Worm (Caenorhabditis elegans): Measurements from ENCODE around the gene ZK507.1.
A peak's percentile ranks its signal among the peaks of the same experiment; 100 is the strongest.

ZK507.1 gene

DNA sequence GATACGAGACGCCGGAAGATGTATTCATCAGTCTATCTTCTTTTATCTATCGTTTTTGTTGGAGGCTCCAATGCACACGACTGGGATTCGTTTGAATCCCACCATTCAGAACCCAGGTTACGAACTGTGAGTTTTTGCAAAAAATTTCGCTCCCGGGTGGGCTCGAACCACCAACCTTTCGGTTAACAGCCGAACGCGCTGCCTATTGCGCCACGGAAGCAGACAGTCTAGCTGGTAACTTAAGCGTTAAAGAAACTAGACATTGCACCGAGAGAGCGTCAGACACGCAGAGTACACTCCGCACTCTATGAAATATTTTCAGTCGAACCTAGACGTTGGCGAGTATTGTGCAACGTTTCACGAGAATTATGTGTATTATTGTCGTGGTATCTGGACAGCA, 2.9 kb upstream of the ZK507.1 start (continued):
- TF ChIP-seq pax-1 (tag; optimal IDR thresholded peaks at IDR 0.05): no peak
- peak; percentile 64 for TF ChIP-seq tbx-2 (tag; optimal IDR thresholded peaks at IDR 0.05)
- no peak for TF ChIP-seq ceh-30 (tag; optimal IDR thresholded peaks at IDR 0.05)
- TF ChIP-seq dve-1 (tag; optimal IDR thresholded peaks at IDR 0.05): peak; percentile 19
- no peak for TF ChIP-seq rnt-1 (tag; optimal IDR thresholded peaks at IDR 0.05)
- no peak for TF ChIP-seq tbx-7 (tag; optimal IDR thresholded peaks at IDR 0.05)
- TF ChIP-seq npax-4 (tag; optimal IDR thresholded peaks at IDR 0.05): no peak
- no peak for TF ChIP-seq sox-2 (GFP tag; IDR thresholded peaks at IDR 0.05)
- peak; percentile 74 for TF ChIP-seq hlh-6 (tag; optimal IDR thresholded peaks at IDR 0.05)
- TF ChIP-seq fkh-10 (GFP tag; optimal IDR thresholded peaks at IDR 0.05): no peak
- no peak for TF ChIP-seq eyg-1 (tag; optimal IDR thresholded peaks at IDR 0.05)
- TF ChIP-seq pat-9 (tag; optimal IDR thresholded peaks at IDR 0.05): peak; percentile 58
- no peak for TF ChIP-seq ceh-31 (tag; optimal IDR thresholded peaks at IDR 0.05)
- TF ChIP-seq syd-9 (tag; optimal IDR thresholded peaks at IDR 0.05): no peak
- TF ChIP-seq che-1 (tag; optimal IDR thresholded peaks at IDR 0.05): peak; percentile 55
- TF ChIP-seq lim-6 (tag; optimal IDR thresholded peaks at IDR 0.05): no peak
- no peak for TF ChIP-seq unc-3 (GFP tag; conservative IDR thresholded peaks at IDR 0.05)
- no peak for TF ChIP-seq unc-3 (tag; optimal IDR thresholded peaks at IDR 0.05)
- TF ChIP-seq Y22D7AL.16 (tag; optimal IDR thresholded peaks at IDR 0.05): peak; percentile 35
- TF ChIP-seq ceh-34 (tag; optimal IDR thresholded peaks at IDR 0.05): no peak
- TF ChIP-seq odd-2 (tag; optimal IDR thresholded peaks at IDR 0.05): no peak
- TF ChIP-seq lin-11 (tag; optimal IDR thresholded peaks at IDR 0.05): peak; percentile 36
- TF ChIP-seq mec-3 (tag; optimal IDR thresholded peaks at IDR 0.05; ENCODE audit: borderline replicate concordance): no peak
- peak; percentile 40 for TF ChIP-seq pha-2 (tag; optimal IDR thresholded peaks at IDR 0.05)
- no peak for TF ChIP-seq ceh-18 (tag; optimal IDR thresholded peaks at IDR 0.05)
- TF ChIP-seq nfya-1 (tag; optimal IDR thresholded peaks at IDR 0.05): no peak
- TF ChIP-seq T23F11.4 (GFP tag; optimal IDR thresholded peaks at IDR 0.05): no peak
- no peak for TF ChIP-seq unc-42 (tag; optimal IDR thresholded peaks at IDR 0.05)
- TF ChIP-seq pag-3 (tag; optimal IDR thresholded peaks at IDR 0.05; ENCODE audit: borderline replicate concordance): no peak
- TF ChIP-seq ttx-3 (tag; optimal IDR thresholded peaks at IDR 0.05): peak; percentile 14
- TF ChIP-seq gmeb-2 (tag; optimal IDR thresholded peaks at IDR 0.05): peak; percentile 32
- TF ChIP-seq ceh-19 (GFP tag; optimal IDR thresholded peaks at IDR 0.05): no peak
- no peak for TF ChIP-seq ceh-2 (tag; optimal IDR thresholded peaks at IDR 0.05)
- peak; percentile 14 for TF ChIP-seq hlh-13 (GFP tag; optimal IDR thresholded peaks at IDR 0.05)
- TF ChIP-seq K09A11.1 (tag; optimal IDR thresholded peaks at IDR 0.05; ENCODE audit: insufficient read depth): peak; percentile 72
- TF ChIP-seq madf-2 (tag; optimal IDR thresholded peaks at IDR 0.05): peak; percentile 49

DNA sequence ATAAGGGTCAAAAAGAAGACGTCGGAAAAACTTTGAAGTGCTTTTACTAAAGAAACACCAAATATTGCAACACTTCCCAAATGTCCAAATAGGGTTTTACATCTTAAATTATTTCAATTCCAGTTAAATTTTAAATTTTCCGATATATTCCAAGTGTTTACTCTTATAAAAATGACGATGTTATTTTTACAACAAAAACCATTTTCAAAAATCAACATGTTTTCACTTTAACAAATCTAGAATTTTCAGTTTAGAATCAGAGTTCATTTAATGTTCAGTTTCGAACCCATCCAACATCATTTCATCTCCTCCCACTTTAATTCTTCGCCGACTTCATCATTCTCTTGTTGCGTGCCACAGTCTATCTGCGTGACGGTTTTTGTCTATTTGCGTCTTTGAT, 2.5 kb upstream of the ZK507.1 start, which contains the start of gene dos-1:
TSS of gene dos-1 (plus strand) at position 301 of the 400 bp plus-strand sequence.
- no peak for TF ChIP-seq nhr-11 (tag; optimal IDR thresholded peaks at IDR 0.05)

DNA sequence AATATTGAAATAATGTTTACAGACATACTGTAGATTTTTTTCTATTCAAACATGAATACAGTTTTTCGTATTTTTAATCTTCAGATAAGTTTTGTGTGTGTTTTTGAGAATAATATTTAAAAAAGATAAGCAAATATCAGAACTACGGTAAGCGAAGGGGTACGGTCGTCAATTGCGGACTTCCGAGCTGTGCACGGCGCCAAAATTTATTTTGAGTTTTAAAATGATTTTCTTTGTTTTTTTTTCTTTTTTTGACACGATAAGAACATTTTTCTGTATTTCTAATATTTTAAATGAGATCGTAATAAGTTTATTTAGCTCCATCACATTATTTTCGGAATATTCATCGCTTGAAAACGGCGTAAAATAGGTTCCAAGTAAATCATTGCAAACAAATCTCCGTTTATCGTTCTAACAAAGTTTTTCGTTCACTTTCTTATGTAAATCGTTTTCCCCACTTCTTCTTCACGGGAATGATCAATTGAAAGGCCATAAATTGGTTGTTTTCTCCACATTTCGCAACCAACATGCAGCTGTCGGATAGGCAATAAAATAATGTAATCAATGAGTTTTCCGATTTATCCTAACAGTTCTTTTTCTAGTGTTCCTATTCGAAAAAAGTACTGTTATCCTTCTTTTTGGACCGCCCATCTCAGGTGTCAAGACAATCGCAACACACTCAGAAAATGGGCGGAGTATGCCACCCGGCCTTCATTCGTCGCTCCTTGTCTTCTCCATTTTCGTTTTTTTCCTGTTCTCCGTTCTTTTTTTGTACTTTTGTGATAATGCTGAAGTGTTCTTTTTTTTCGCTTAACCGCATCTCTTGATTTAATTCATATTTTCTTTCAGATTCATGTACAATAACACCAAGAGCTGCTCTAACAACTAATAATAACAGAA, 9.5 kb downstream of the ZK507.1 start, which contains the start of gene glp-1:
TSS of gene glp-1 (plus strand) at position 850 of the 900 bp plus-strand sequence.
- no peak for TF ChIP-seq ceh-2 (tag; optimal IDR thresholded peaks at IDR 0.05)
- no peak for TF ChIP-seq tbx-7 (tag; optimal IDR thresholded peaks at IDR 0.05)
- no peak for TF ChIP-seq eyg-1 (tag; optimal IDR thresholded peaks at IDR 0.05)
- TF ChIP-seq mec-3 (tag; optimal IDR thresholded peaks at IDR 0.05; ENCODE audit: borderline replicate concordance): no peak
- no peak for TF ChIP-seq sox-2 (GFP tag; IDR thresholded peaks at IDR 0.05)
- TF ChIP-seq ceh-45 (GFP tag; IDR thresholded peaks at IDR 0.05): no peak
- TF ChIP-seq unc-3 (GFP tag; conservative IDR thresholded peaks at IDR 0.05): no peak
- no peak for TF ChIP-seq unc-3 (tag; optimal IDR thresholded peaks at IDR 0.05)
- no peak for TF ChIP-seq pat-9 (tag; optimal IDR thresholded peaks at IDR 0.05)
- TF ChIP-seq C38D4.7 (GFP tag; optimal IDR thresholded peaks at IDR 0.05): no peak
- TF ChIP-seq dmd-4 (tag; optimal IDR thresholded peaks at IDR 0.05; ENCODE audit: borderline replicate concordance): no peak
- no peak for TF ChIP-seq hlh-8 (tag; optimal IDR thresholded peaks at IDR 0.05)
- TF ChIP-seq F13H6.1 (tag; optimal IDR thresholded peaks at IDR 0.05): no peak
- no peak for TF ChIP-seq hlh-6 (tag; optimal IDR thresholded peaks at IDR 0.05)
- TF ChIP-seq ttx-3 (tag; optimal IDR thresholded peaks at IDR 0.05): no peak
